Worm (Caenorhabditis elegans): Measurements from ENCODE around the gene C34H4.5.

The C34H4.5 gene

ce11 chrIV:1514415-1514814 is 35.6 kb downstream of the C34H4.5 start:
- TF ChIP-seq lin-13 (GFP tag; optimal IDR thresholded peaks at IDR 0.05) (no peak), nhr-85 (tag) (peak; percentile 29)

- TF ChIP-seq nhr-85 (tag) (peak; percentile 52), elt-2 (tag; optimal IDR thresholded peaks at IDR 0.05) (no peak)
Observed at ce11 chrIV:1512944-1513343, 37.1 kb downstream of the C34H4.5 start.

ce11 chrIV:1510241-1510640 is 39.8 kb downstream of the C34H4.5 start, which contains the start of gene txt-4:
Gene txt-4, plus strand, starts transcription at chrIV:1510564.
- TF ChIP-seq elt-2 (tag; optimal IDR thresholded peaks at IDR 0.05) = peak; percentile 55
- TF ChIP-seq C04F5.9 (tag; optimal IDR thresholded peaks at IDR 0.05) = no peak

- no peak for TF ChIP-seq tlp-1 (tag; optimal IDR thresholded peaks at IDR 0.05)
- peak; percentile 21 for TF ChIP-seq fkh-8 (tag; optimal IDR thresholded peaks at IDR 0.05)
- no peak for TF ChIP-seq rnt-1 (tag; optimal IDR thresholded peaks at IDR 0.05)
- peak; percentile 54 for TF ChIP-seq egl-13 (tag; optimal IDR thresholded peaks at IDR 0.05)
- TF ChIP-seq zip-4 (GFP tag; optimal IDR thresholded peaks at IDR 0.05) = no peak
- TF ChIP-seq unc-62 (GFP tag; optimal IDR thresholded peaks at IDR 0.05) = no peak
- no peak for TF ChIP-seq egl-27 (tag; optimal IDR thresholded peaks at IDR 0.05)
- no peak for TF ChIP-seq vab-15 (tag; optimal IDR thresholded peaks at IDR 0.05)
- TF ChIP-seq snu-23 (GFP tag; optimal IDR thresholded peaks at IDR 0.05) = peak; percentile 83
- TF ChIP-seq nhr-85 (tag) = peak; percentile 92
- TF ChIP-seq ceh-90 (tag; optimal IDR thresholded peaks at IDR 0.05) = no peak
- no peak for TF ChIP-seq nhr-76 (tag; optimal IDR thresholded peaks at IDR 0.05)
- no peak for TF ChIP-seq ceh-63 (GFP tag; optimal IDR thresholded peaks at IDR 0.05)
- peak in 1 of 6 experiments; percentile 54 for TF ChIP-seq elt-3 (tag; optimal IDR thresholded peaks at IDR 0.05)
- TF ChIP-seq dsc-1 (tag; optimal IDR thresholded peaks at IDR 0.05) = peak; percentile 69
- TF ChIP-seq elt-2 (tag; optimal IDR thresholded peaks at IDR 0.05) = no peak
- TF ChIP-seq mab-9 (GFP tag; IDR thresholded peaks at IDR 0.05) = no peak
- peak; percentile 42 for TF ChIP-seq irx-1 (tag; optimal IDR thresholded peaks at IDR 0.05)
- no peak for TF ChIP-seq fkh-10 (GFP tag; optimal IDR thresholded peaks at IDR 0.05)
- no peak for TF ChIP-seq mef-2 (tag; optimal IDR thresholded peaks at IDR 0.05)
- no peak for TF ChIP-seq efl-3 (GFP tag; optimal IDR thresholded peaks at IDR 0.05)
- peak; percentile 65 to 78 for TF ChIP-seq lsy-2 (tag; optimal IDR thresholded peaks at IDR 0.05)
- peak; percentile 82 for TF ChIP-seq mep-1 (tag; optimal IDR thresholded peaks at IDR 0.05)
- TF ChIP-seq nhr-12 (tag; optimal IDR thresholded peaks at IDR 0.05) = no peak
- TF ChIP-seq aly-2 (tag; optimal IDR thresholded peaks at IDR 0.05) = no peak
- TF ChIP-seq C04F5.9 (tag; optimal IDR thresholded peaks at IDR 0.05) = no peak
- TF ChIP-seq nhr-11 (tag; optimal IDR thresholded peaks at IDR 0.05) = no peak
- TF ChIP-seq zag-1 (tag; optimal IDR thresholded peaks at IDR 0.05) = no peak
- TF ChIP-seq lin-14 (GFP tag; optimal IDR thresholded peaks at IDR 0.05) = peak; percentile 87
- TF ChIP-seq nhr-90 (tag; optimal IDR thresholded peaks at IDR 0.05; ENCODE audit: poor library complexity) = peak; percentile 63
- TF ChIP-seq lin-15B (tag; optimal IDR thresholded peaks at IDR 0.05) = peak; percentile 31
- TF ChIP-seq mdl-1 (tag; optimal IDR thresholded peaks at IDR 0.05) = peak in 1 of 2 experiments; percentile 94
- TF ChIP-seq lin-39 (tag; optimal IDR thresholded peaks at IDR 0.05) = no peak
- no peak for TF ChIP-seq jun-1 (tag; optimal IDR thresholded peaks at IDR 0.05)
- no peak for TF ChIP-seq F16B12.6 (tag; optimal IDR thresholded peaks at IDR 0.05)
- TF ChIP-seq unc-30 (tag; optimal IDR thresholded peaks at IDR 0.05) = no peak
- peak; percentile 49 for TF ChIP-seq lin-13 (GFP tag; optimal IDR thresholded peaks at IDR 0.05)
- TF ChIP-seq hpl-2 (GFP tag; optimal IDR thresholded peaks at IDR 0.05) = no peak
- TF ChIP-seq ets-5 (GFP tag; IDR thresholded peaks at IDR 0.05) = no peak
- TF ChIP-seq pax-3 (tag; optimal IDR thresholded peaks at IDR 0.05) = peak; percentile 47
- TF ChIP-seq sptf-1 (tag; optimal IDR thresholded peaks at IDR 0.05) = no peak
- no peak for TF ChIP-seq C34B4.2 (tag; optimal IDR thresholded peaks at IDR 0.05)
- no peak for TF ChIP-seq hlh-17 (GFP tag; optimal IDR thresholded peaks at IDR 0.05; ENCODE audit: borderline replicate concordance)
- TF ChIP-seq nhr-77 (tag; optimal IDR thresholded peaks at IDR 0.05) = no peak
- peak; percentile 18 to 56 (median 51) for TF ChIP-seq dpl-1 (GFP tag; optimal IDR thresholded peaks at IDR 0.05)
- peak; percentile 26 for TF ChIP-seq nhr-237 (tag; optimal IDR thresholded peaks at IDR 0.05)
Observed at ce11 chrIV:1497448-1497847, 52.6 kb downstream of the C34H4.5 start, which contains the start of gene hxk-3. Gene hxk-3, plus strand, starts transcription at chrIV:1497626.
